Fruit fly (Drosophila melanogaster): ENCODE data around the gene CG34452.
A peak's percentile ranks its signal among the peaks of the same experiment; 100 is the strongest.

The CG34452 gene

DNA sequence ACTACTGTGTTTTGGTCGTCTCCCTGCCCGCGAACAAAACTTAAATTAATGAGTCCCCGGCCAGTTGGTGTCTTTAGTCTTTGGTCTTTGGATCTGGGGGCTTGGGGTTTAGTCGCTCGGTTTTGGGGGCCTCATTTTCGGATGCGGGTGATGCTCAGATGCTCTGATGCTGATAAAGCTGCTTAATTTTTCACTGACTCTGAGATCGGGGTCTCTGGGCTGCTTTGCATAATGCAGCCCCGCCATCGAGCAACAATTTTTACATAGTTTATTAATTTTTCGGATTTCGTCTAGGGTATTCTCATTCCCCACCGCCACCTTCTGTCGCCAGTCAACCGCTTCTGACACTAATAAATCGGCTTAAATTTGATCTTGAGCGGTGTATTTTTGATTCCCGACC lies 14.5 kb upstream of the CG34452 start:
- TF ChIP-seq ovo (GFP tag; optimal IDR thresholded peaks at IDR 0.05) (no peak), bab1 (GFP tag; optimal IDR thresholded peaks at IDR 0.05) (no peak), CG7045 (GFP tag; optimal IDR thresholded peaks at IDR 0.05) (no peak), kay (GFP tag; ENCODE audit: borderline replicate concordance) (no peak), toe (GFP tag; optimal IDR thresholded peaks at IDR 0.05) (no peak), Mnt (GFP tag; optimal IDR thresholded peaks at IDR 0.05) (no peak), pad (GFP tag; optimal IDR thresholded peaks at IDR 0.05) (no peak)

DNA sequence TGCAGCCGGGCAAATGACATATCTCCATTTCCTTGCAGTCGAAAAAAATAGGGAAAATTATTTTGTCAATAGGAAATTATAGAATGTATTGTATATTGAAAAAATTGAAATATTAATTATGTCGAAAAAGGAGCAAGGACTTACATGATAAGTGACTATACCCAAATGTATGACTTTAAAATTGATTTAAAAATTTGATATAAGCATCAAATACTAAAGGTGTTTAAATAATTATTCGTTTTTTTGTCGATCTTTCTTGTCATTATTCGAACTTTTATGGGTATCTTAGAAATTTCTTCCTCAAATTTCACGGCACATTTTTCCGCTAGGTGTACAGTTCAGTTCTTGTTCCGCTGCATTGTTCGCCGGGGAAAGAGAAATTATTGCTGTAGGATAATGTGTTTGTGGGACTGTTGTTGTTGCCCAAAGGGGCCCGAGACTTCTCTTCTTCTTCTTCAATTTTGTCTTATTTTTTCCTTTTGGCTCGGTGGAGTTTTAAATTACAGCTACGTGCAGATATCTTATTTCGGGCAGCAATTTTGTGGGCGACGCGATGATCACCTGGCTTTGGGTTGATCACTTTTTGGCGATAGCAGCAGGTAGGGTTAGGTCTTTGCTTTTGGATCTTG lies 12.8 kb upstream of the CG34452 start:
- TF ChIP-seq pad (GFP tag; optimal IDR thresholded peaks at IDR 0.05) (no peak), CG14711 (tag; optimal IDR thresholded peaks at IDR 0.05) (no peak), CG11617 (GFP tag; optimal IDR thresholded peaks at IDR 0.05) (no peak), CG7101 (tag; optimal IDR thresholded peaks at IDR 0.05) (no peak), CG5204 (GFP tag; optimal IDR thresholded peaks at IDR 0.05) (no peak), CG12768 (GFP tag; optimal IDR thresholded peaks at IDR 0.05) (no peak), Clk (GFP tag; optimal IDR thresholded peaks at IDR 0.05) (no peak), CG33017 (tag; optimal IDR thresholded peaks at IDR 0.05) (no peak), CG7045 (GFP tag; optimal IDR thresholded peaks at IDR 0.05) (no peak), kay (GFP tag; ENCODE audit: borderline replicate concordance) (no peak), cic (GFP tag; optimal IDR thresholded peaks at IDR 0.05) (no peak), Hr96 (GFP tag; optimal IDR thresholded peaks at IDR 0.05) (no peak)

DNA sequence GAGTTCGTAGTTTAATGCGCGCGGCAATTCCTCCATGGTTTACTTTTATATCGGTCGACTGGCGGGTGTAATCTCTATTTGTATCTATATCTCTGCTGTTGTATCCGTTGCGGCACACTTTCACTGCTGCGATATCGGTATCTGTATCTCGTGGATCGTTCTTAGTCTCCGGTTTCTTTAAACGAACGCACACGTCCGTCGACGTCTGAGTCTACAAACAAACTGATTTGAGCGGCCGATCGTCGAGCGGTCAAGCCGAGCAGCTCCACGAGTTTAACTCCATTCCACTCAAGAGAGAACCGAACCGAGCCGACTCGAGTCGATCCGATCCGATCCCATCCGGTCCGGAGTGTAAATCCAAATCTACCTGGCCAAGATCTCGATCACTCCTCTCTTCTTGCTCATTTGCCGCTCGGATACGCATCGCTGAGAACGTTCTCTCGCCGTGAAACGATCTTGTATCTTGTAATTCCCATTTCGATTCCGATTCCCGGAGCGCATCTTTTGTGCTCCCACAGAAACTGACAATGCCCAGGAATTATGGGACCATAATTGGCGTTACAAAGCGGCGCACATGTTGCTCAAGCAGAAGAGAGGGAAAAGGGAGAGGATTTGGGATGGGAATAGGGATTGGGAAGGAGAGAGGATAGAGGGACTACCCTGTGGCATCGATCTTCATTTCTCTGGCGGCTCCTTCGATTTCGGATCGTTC lies 12.1 kb upstream of the CG34452 start, which contains the start of gene comm2:
Gene comm2, minus strand, starts transcription at position 225 of the 712 bp plus-strand sequence.
- no peak for TF ChIP-seq CG1620 (GFP tag; optimal IDR thresholded peaks at IDR 0.05)
- TF ChIP-seq toe (GFP tag; optimal IDR thresholded peaks at IDR 0.05): no peak
- no peak for TF ChIP-seq kay (GFP tag; ENCODE audit: borderline replicate concordance)
- TF ChIP-seq CG14711 (tag; optimal IDR thresholded peaks at IDR 0.05): no peak
- TF ChIP-seq Hr96 (GFP tag; optimal IDR thresholded peaks at IDR 0.05): no peak
- TF ChIP-seq pad (GFP tag; optimal IDR thresholded peaks at IDR 0.05): no peak
- TF ChIP-seq CG7045 (GFP tag; optimal IDR thresholded peaks at IDR 0.05): no peak
- TF ChIP-seq bab1 (GFP tag; optimal IDR thresholded peaks at IDR 0.05): no peak
- no peak for TF ChIP-seq Clk (GFP tag; optimal IDR thresholded peaks at IDR 0.05)
- TF ChIP-seq ovo (GFP tag; optimal IDR thresholded peaks at IDR 0.05): no peak
- TF ChIP-seq tj (GFP tag; optimal IDR thresholded peaks at IDR 0.05): no peak

DNA sequence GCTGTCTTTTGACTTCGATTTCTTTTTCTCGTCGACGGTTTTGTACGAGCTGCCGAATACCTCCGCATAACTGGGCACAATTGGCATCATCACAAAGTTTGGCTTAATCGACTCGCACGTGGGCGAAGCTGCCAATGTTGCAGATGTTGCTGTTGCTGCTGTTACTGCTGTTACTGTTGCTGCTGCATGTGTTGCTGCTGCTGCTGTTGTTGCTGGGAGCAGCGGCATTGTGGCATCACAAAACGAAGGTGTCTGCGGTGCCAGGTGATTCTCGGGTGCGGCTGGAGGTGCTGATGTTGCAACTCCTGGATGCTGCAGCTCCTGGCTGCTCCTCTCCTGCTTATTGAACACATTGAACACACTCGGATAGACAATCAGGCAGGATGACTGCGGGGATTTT lies 10.2 kb upstream of the CG34452 start:
- no peak for TF ChIP-seq kay (GFP tag; ENCODE audit: borderline replicate concordance)
- no peak for TF ChIP-seq CG1620 (GFP tag; optimal IDR thresholded peaks at IDR 0.05)

DNA sequence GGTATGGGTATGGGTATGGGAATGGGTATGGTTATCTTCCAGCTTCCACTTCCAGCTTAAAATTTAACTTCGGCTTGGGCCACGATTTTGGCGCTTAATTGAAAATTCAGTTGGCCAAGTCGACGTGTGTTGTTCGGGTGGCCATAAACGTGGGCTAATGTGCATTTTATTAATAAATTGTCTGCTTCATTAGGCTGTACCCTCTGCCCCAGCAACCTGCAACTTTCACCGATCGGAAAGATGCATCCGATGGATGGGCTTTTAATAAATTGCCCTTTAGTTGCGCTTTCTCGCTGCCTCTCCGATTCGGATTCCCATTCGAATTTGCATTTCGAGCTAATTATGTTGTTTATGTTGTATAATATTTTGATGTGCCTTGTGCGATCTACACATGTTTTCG lies 7.5 kb upstream of the CG34452 start:
- no peak for TF ChIP-seq cic (GFP tag; optimal IDR thresholded peaks at IDR 0.05)
- TF ChIP-seq CG11617 (GFP tag; optimal IDR thresholded peaks at IDR 0.05): no peak
- TF ChIP-seq CG14711 (tag; optimal IDR thresholded peaks at IDR 0.05): no peak
- TF ChIP-seq Mnt (GFP tag; optimal IDR thresholded peaks at IDR 0.05): no peak
- TF ChIP-seq CG1620 (GFP tag; optimal IDR thresholded peaks at IDR 0.05): no peak
- no peak for TF ChIP-seq ovo (GFP tag; optimal IDR thresholded peaks at IDR 0.05)

DNA sequence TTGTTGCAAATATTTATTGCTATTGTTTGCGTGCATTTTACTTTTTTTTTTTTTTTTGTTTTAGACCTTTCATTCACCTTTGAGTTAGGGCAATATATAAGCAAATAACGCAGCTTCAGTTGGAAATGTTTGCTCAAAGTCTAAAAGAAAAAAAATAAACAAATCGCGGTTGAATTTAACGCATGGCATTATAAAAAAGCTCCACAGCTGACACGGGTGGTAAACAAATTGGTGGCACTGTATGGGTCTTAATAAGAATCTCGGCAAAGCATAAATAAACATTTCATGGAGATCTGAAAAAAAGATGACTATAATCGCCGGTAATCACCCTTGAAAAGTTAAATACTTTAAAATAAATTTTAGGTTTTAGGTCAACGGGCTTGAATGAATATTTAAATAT lies 6.7 kb upstream of the CG34452 start:
- TF ChIP-seq CG7045 (GFP tag; optimal IDR thresholded peaks at IDR 0.05) (no peak), CG7101 (tag; optimal IDR thresholded peaks at IDR 0.05) (peak; percentile 4)

DNA sequence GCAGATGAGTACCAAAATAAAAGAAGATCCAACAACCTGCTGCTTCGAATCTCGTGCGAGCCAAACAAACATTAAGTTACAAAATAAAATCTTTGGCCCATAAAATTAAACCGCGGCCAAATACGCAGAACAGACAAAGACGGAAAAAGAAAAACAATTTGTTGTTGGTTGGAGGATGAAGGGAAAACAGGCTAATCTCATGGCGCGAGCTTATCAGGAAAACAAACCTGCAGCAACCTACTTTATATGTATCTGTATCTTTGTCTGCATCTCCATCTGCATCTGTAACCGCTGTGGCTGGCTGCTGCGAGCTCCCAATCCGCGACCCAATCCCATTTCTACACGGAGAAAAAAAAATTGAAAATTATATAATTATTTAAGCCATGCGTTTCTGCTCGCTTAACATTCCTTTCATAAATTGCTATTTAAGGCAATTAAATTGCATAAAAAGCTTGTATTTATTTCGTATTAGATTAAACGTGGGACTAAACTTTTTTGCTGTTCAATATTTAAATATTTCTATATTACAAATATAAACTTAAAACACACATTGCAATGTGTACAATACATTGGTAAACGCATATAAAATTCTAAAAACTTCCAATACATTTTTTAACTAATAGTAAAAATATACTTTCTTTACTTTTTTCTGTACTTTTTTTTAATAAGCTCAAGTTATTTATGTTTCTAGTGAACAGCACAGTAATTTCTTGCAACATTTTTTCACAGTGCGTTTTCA lies 5.3 kb upstream of the CG34452 start:
- TF ChIP-seq CG1620 (GFP tag; optimal IDR thresholded peaks at IDR 0.05) (no peak), Clk (GFP tag; optimal IDR thresholded peaks at IDR 0.05) (no peak), bab1 (GFP tag; optimal IDR thresholded peaks at IDR 0.05) (no peak), Hr96 (GFP tag; optimal IDR thresholded peaks at IDR 0.05) (no peak), cnc (optimal IDR thresholded peaks at IDR 0.05) (no peak), cic (GFP tag; optimal IDR thresholded peaks at IDR 0.05) (no peak), toe (GFP tag; optimal IDR thresholded peaks at IDR 0.05) (no peak), CG7045 (GFP tag; optimal IDR thresholded peaks at IDR 0.05) (no peak), kay (GFP tag; ENCODE audit: borderline replicate concordance) (no peak), tj (GFP tag; optimal IDR thresholded peaks at IDR 0.05) (no peak)

All from whole organism, adult.